Fruit fly (Drosophila melanogaster) whole organism, prepupa: ENCODE results near the gene p38b.

Experiments
- Blimp-1 ChIP-seq: fragments of 200-800 bp; sonication (Bioruptor generic); optimal IDR thresholded peaks from 3 replicates; lab custom pipeline; 2017; ENCODE audit warnings: missing biosample characterization, missing genetic modification characterization, mild to moderate bottlenecking, moderate library complexity, missing genetic modification reagents
- CG32006 ChIP-seq: fragments of 200-800 bp; sonication (Bioruptor generic); optimal IDR thresholded peaks from 3 replicates; lab custom pipeline; 2017; ENCODE audit warnings: missing biosample characterization, mild to moderate bottlenecking, missing genetic modification characterization
- CG6276 ChIP-seq: fragments of 200-800 bp; sonication (Bioruptor generic); optimal IDR thresholded peaks from 2 replicates; lab custom pipeline; 2017; ENCODE audit warnings: missing biosample characterization, mild to moderate bottlenecking, missing genetic modification characterization
- CG6854 ChIP-seq: fragments of 200-800 bp; sonication (Bioruptor generic); optimal IDR thresholded peaks from 2 replicates; lab custom pipeline; 2017; ENCODE audit warnings: missing biosample characterization, mild to moderate bottlenecking, missing genetic modification characterization
- Hr39 ChIP-seq: fragments of 200-800 bp; sonication (Bioruptor generic); optimal IDR thresholded peaks from 2 replicates; lab custom pipeline; 2016; ENCODE audit warnings: missing biosample characterization, missing genetic modification characterization
- Smox ChIP-seq: fragments of 200-800 bp; sonication (Bioruptor generic); optimal IDR thresholded peaks from 3 replicates; lab custom pipeline; 2016; ENCODE audit warnings: missing biosample characterization, missing genetic modification characterization
- achi ChIP-seq: fragments of 200-800 bp; sonication (Bioruptor generic); optimal IDR thresholded peaks from 3 replicates; lab custom pipeline; 2016; ENCODE audit warnings: missing biosample characterization, missing genetic modification characterization
- acj6 ChIP-seq: fragments of 200-800 bp; sonication (Bioruptor generic); optimal IDR thresholded peaks from 3 replicates; lab custom pipeline; 2016; ENCODE audit warnings: missing biosample characterization, missing genetic modification characterization
- dac ChIP-seq: fragments of 200-800 bp; sonication (Bioruptor generic); optimal IDR thresholded peaks from 2 replicates; lab custom pipeline; 2017; ENCODE audit warnings: missing biosample characterization, mild to moderate bottlenecking, missing genetic modification characterization

DNA sequence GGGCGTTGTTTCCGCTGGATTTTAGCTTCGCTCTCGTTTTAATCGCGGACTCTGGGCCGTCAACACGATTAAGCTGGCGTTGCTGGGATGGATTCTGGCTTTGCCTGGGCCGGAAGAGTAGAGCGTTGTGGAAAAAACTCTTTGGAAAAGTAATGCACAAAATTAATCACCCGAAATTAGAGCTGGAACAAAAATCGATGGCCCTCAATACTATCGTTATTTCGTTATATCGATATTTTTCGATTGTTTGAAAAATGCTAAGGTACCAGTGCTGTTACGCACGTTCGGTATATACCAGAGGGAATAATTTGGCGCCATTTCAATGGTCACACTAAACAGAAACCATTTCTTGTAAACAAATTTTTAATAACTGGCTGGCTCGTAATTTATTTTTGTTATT lies 49.1 kb downstream of the p38b start, which contains the start of the genes Arpc1 and Orc5:
- TF ChIP-seq CG6854 (GFP tag; lab: Kevin White, UChicago) (no peak), Hr39 (GFP tag; lab: Kevin White, UChicago) (no peak), achi (GFP tag; lab: Kevin White, UChicago) (no peak), dac (GFP tag; lab: Kevin White, UChicago) (no peak), Blimp-1 (GFP tag; lab: Kevin White, UChicago) (no peak), CG6276 (no peak), CG32006 (GFP tag; lab: Kevin White, UChicago) (no peak), acj6 (GFP tag; lab: Kevin White, UChicago) (no peak), Smox (GFP tag; lab: Kevin White, UChicago) (no peak)
